Worm (Caenorhabditis elegans): Measurements from ENCODE around the gene R06F6.8.
A peak's percentile ranks its signal among the peaks of the same experiment; 100 is the strongest.

ce11 chrII:10840067-10840466, 20.3 kb upstream of the R06F6.8 start:
- no peak for TF ChIP-seq nhr-237 (tag; optimal IDR thresholded peaks at IDR 0.05)
- TF ChIP-seq ces-1 (GFP tag; optimal IDR thresholded peaks at IDR 0.05): no peak
- peak; percentile 12 for TF ChIP-seq unc-62 (GFP tag; optimal IDR thresholded peaks at IDR 0.05)
- TF ChIP-seq snpc-4 (tag; optimal IDR thresholded peaks at IDR 0.05): no peak
- TF ChIP-seq lin-13 (tag; optimal IDR thresholded peaks at IDR 0.05): peak; percentile 74
- peak; percentile 82 for TF ChIP-seq bed-3 (GFP tag; optimal IDR thresholded peaks at IDR 0.05)
- peak; percentile 43 for TF ChIP-seq unc-39 (tag; optimal IDR thresholded peaks at IDR 0.05)
- peak; percentile 49 for TF ChIP-seq ztf-11 (tag; optimal IDR thresholded peaks at IDR 0.05)
- no peak for TF ChIP-seq nhr-76 (tag; optimal IDR thresholded peaks at IDR 0.05)
- peak; percentile 59 for TF ChIP-seq lsy-2 (tag; optimal IDR thresholded peaks at IDR 0.05)
- peak; percentile 83 for TF ChIP-seq pha-4 (tag; optimal IDR thresholded peaks at IDR 0.05)
- no peak for TF ChIP-seq blmp-1 (tag; optimal IDR thresholded peaks at IDR 0.05)
- TF ChIP-seq flh-1 (GFP tag; optimal IDR thresholded peaks at IDR 0.05): peak; percentile 83

Data from whole organism, mixed stage, embryonic.